Fruit fly (Drosophila melanogaster): Measurements from ENCODE around the gene CYLD.

The CYLD gene

dm6 chr2L:10276846-10277245 is 22.8 kb downstream of the CYLD start (continued):
- TF ChIP-seq p53 (GFP tag; optimal IDR thresholded peaks at IDR 0.05), result peak; percentile 11
- no peak for TF ChIP-seq CG30431 (GFP tag; optimal IDR thresholded peaks at IDR 0.05)
- TF ChIP-seq Fer1 (GFP tag; optimal IDR thresholded peaks at IDR 0.05), result no peak
- no peak for TF ChIP-seq Rx (GFP tag; IDR thresholded peaks at IDR 0.05)
- no peak for TF ChIP-seq C15 (GFP tag; IDR thresholded peaks at IDR 0.05)

- TF ChIP-seq CG12219 (GFP tag; optimal IDR thresholded peaks at IDR 0.05), result no peak
- no peak for TF ChIP-seq pfk (GFP tag; optimal IDR thresholded peaks at IDR 0.05)
- peak; percentile 29 for TF ChIP-seq CG17802 (tag; optimal IDR thresholded peaks at IDR 0.05)
- peak; percentile 23 for TF ChIP-seq CG6689 (GFP tag; IDR thresholded peaks at IDR 0.05)
- TF ChIP-seq pnt (GFP tag; optimal IDR thresholded peaks at IDR 0.05), result no peak
- TF ChIP-seq Xrp1 (GFP tag; IDR thresholded peaks at IDR 0.05), result peak; percentile 72
- no peak for TF ChIP-seq Stat92E (GFP tag; optimal IDR thresholded peaks at IDR 0.05)
- TF ChIP-seq Mrtf (GFP tag; IDR thresholded peaks at IDR 0.05), result no peak
- no peak for TF ChIP-seq Hmr (GFP tag; optimal IDR thresholded peaks at IDR 0.05)
- TF ChIP-seq CG15601 (tag; optimal IDR thresholded peaks at IDR 0.05), result peak; percentile 18
- TF ChIP-seq stc (GFP tag; IDR thresholded peaks at IDR 0.05), result peak; percentile 64
- TF ChIP-seq Xbp1 (GFP tag; optimal IDR thresholded peaks at IDR 0.05), result no peak
- no peak for TF ChIP-seq CG11504 (tag; optimal IDR thresholded peaks at IDR 0.05)
- no peak for TF ChIP-seq dm (GFP tag; optimal IDR thresholded peaks at IDR 0.05)
- peak; percentile 34 for TF ChIP-seq CG10431 (GFP tag; optimal IDR thresholded peaks at IDR 0.05)
- peak in 1 of 3 experiments; percentile 45 for TF ChIP-seq lola (GFP tag; optimal IDR thresholded peaks at IDR 0.05)
- no peak for TF ChIP-seq twi (tag; optimal IDR thresholded peaks at IDR 0.05)
- TF ChIP-seq CG3407 (GFP tag; optimal IDR thresholded peaks at IDR 0.05), result no peak
- TF ChIP-seq CG12104 (GFP tag; optimal IDR thresholded peaks at IDR 0.05), result peak; percentile 19
- no peak for TF ChIP-seq jigr1 (GFP tag; IDR thresholded peaks at IDR 0.05)
- no peak for TF ChIP-seq ap (GFP tag; IDR thresholded peaks at IDR 0.05)
- peak in 1 of 2 experiments; percentile 60 for TF ChIP-seq Pdp1 (GFP tag; optimal IDR thresholded peaks at IDR 0.05)
- TF ChIP-seq B-H1 (GFP tag; IDR thresholded peaks at IDR 0.05), result peak; percentile 10; the same call in 1 of the 3 replicates
- TF ChIP-seq CG17829 (tag; optimal IDR thresholded peaks at IDR 0.05), result peak; percentile 69
- TF ChIP-seq nom (GFP tag; optimal IDR thresholded peaks at IDR 0.05), result peak; percentile 38
- TF ChIP-seq CG12155 (GFP tag; optimal IDR thresholded peaks at IDR 0.05), result no peak
- no peak for TF ChIP-seq H2.0 (GFP tag; IDR thresholded peaks at IDR 0.05)
- TF ChIP-seq Nf-YA (GFP tag; IDR thresholded peaks at IDR 0.05), result no peak
- TF ChIP-seq maf-S (GFP tag; optimal IDR thresholded peaks at IDR 0.05), result no peak
- peak; percentile 46 for TF ChIP-seq CG8388 (GFP tag; optimal IDR thresholded peaks at IDR 0.05)
- no peak for TF ChIP-seq CG3847 (GFP tag; IDR thresholded peaks at IDR 0.05)
- TF ChIP-seq CG12236 (GFP tag; optimal IDR thresholded peaks at IDR 0.05), result no peak
- peak; percentile 5 for TF ChIP-seq CG1233 (GFP tag; optimal IDR thresholded peaks at IDR 0.05)
- no peak for TF ChIP-seq Nf-YB (GFP tag; optimal IDR thresholded peaks at IDR 0.05)
- TF ChIP-seq CG17328 (GFP tag; IDR thresholded peaks at IDR 0.05), result 0 out of 2 replicates have a peak, but pooled peaks have one; percentile 31
- peak; percentile 61 for TF ChIP-seq CG14710 (tag; optimal IDR thresholded peaks at IDR 0.05)
- peak; percentile 45 for TF ChIP-seq CG13775 (GFP tag; optimal IDR thresholded peaks at IDR 0.05)
- peak; percentile 33; the same call in 1 of the 2 replicates for TF ChIP-seq vvl (GFP tag; IDR thresholded peaks at IDR 0.05)
- peak; percentile 60 for TF ChIP-seq dmrt11E (tag; optimal IDR thresholded peaks at IDR 0.05)
- peak; percentile 66 for TF ChIP-seq CG10979 (tag; optimal IDR thresholded peaks at IDR 0.05)
- TF ChIP-seq az2 (GFP tag; optimal IDR thresholded peaks at IDR 0.05), result peak; percentile 23
- no peak for TF ChIP-seq Max (GFP tag; optimal IDR thresholded peaks at IDR 0.05)
- TF ChIP-seq CG6254 (GFP tag; optimal IDR thresholded peaks at IDR 0.05), result peak; percentile 69
- peak; percentile 63 for TF ChIP-seq Sox100B (GFP tag; optimal IDR thresholded peaks at IDR 0.05)
These were observed 23.2 kb downstream of the CYLD start for dm6 chr2L:10276436-10276835.
